Worm (Caenorhabditis elegans) whole organism, mixed stage, embryonic: Measurements from ENCODE around the gene F13H10.9.
A peak's percentile ranks its signal among the peaks of the same experiment; 100 is the strongest.

Experiments used
- M03D4.4 ChIP-seq: sonication (generic microtip); optimal IDR thresholded peaks from 2 replicates; lab custom pipeline; 2017; ENCODE audit warnings: mild to moderate bottlenecking, missing genetic modification characterization, missing compliant biosample characterization
- bed-3 ChIP-seq: fragments of 200-800 bp; sonication (Bioruptor generic); optimal IDR thresholded peaks from 3 replicates; lab custom pipeline; 2018; ENCODE audit warnings: mild to moderate bottlenecking, missing genetic modification characterization, moderate library complexity, missing compliant biosample characterization
- blmp-1 ChIP-seq: fragments of 150-350 bp; optimal IDR thresholded peaks from 2 replicates; lab custom pipeline; 2014; ENCODE audit warnings: missing biosample characterization, missing genetic modification characterization
- ceh-39 ChIP-seq: fragments of 150-350 bp; optimal IDR thresholded peaks from 2 replicates; lab custom pipeline; 2014; ENCODE audit warnings: missing biosample characterization, missing genetic modification characterization
- ceh-43 ChIP-seq: fragments of 200-800 bp; sonication (Bioruptor generic); optimal IDR thresholded peaks from 2 replicates; lab custom pipeline; 2018; ENCODE audit warnings: mild to moderate bottlenecking, missing genetic modification characterization, moderate library complexity, missing compliant biosample characterization
- ceh-83 ChIP-seq: fragments of 200-800 bp; sonication (Bioruptor generic); optimal IDR thresholded peaks from 2 replicates; lab custom pipeline; 2018; ENCODE audit warnings: mild to moderate bottlenecking, missing genetic modification characterization, missing compliant biosample characterization
- ces-1 ChIP-seq: fragments of 150-350 bp; optimal IDR thresholded peaks from 2 replicates; lab custom pipeline; 2014; ENCODE audit warnings: missing biosample characterization, missing genetic modification reagents, missing genetic modification characterization
- cnd-1 ChIP-seq: fragments of 200-800 bp; sonication (Bioruptor generic); optimal IDR thresholded peaks from 2 replicates; lab custom pipeline; 2018; ENCODE audit warnings: mild to moderate bottlenecking, missing genetic modification characterization, missing compliant biosample characterization
- drap-1 ChIP-seq: fragments of 200-800 bp; sonication (Bioruptor generic); optimal IDR thresholded peaks from 3 replicates; lab custom pipeline; 2018; ENCODE audit warnings: mild to moderate bottlenecking, missing genetic modification characterization, missing compliant biosample characterization
- elt-1 ChIP-seq: sonication (generic microtip); optimal IDR thresholded peaks from 2 replicates; lab custom pipeline; 2017; ENCODE audit warnings: missing genetic modification characterization, mild to moderate bottlenecking, missing compliant biosample characterization, antibody characterized with exemption, moderate library complexity, borderline replicate concordance; ENCODE audit not compliant: insufficient read depth
- elt-3 ChIP-seq: fragments of 150-350 bp; optimal IDR thresholded peaks from 2 replicates; lab custom pipeline; 2014; ENCODE audit warnings: missing biosample characterization, missing genetic modification characterization
- flh-1 ChIP-seq: fragments of 200-800 bp; sonication (Bioruptor generic); optimal IDR thresholded peaks from 2 replicates; lab custom pipeline; 2018; ENCODE audit warnings: mild to moderate bottlenecking, missing genetic modification characterization, moderate library complexity, missing compliant biosample characterization
- ham-2 ChIP-seq: fragments of 200-800 bp; sonication (Bioruptor generic); optimal IDR thresholded peaks from 2 replicates; lab custom pipeline; 2018; ENCODE audit warnings: mild to moderate bottlenecking, missing genetic modification characterization, missing compliant biosample characterization
- hlh-1 ChIP-seq: fragments of 150-350 bp; optimal IDR thresholded peaks from 2 replicates; lab custom pipeline; 2014; ENCODE audit warnings: missing biosample characterization, missing genetic modification reagents, missing genetic modification characterization
- lin-13 ChIP-seq: fragments of 150-350 bp; optimal IDR thresholded peaks from 2 replicates; lab custom pipeline; 2014; ENCODE audit warnings: missing biosample characterization, missing genetic modification characterization
- lin-32 ChIP-seq: fragments of 200-800 bp; sonication (Bioruptor generic); optimal IDR thresholded peaks from 2 replicates; lab custom pipeline; 2018; ENCODE audit warnings: mild to moderate bottlenecking, missing genetic modification characterization, missing compliant biosample characterization
- lsy-2 ChIP-seq: fragments of 150-350 bp; optimal IDR thresholded peaks from 2 replicates; lab custom pipeline; 2014; ENCODE audit warnings: missing biosample characterization, missing genetic modification characterization
- mab-5 ChIP-seq: fragments of 150-350 bp; optimal IDR thresholded peaks from 2 replicates; lab custom pipeline; 2014; ENCODE audit warnings: missing biosample characterization, missing genetic modification characterization
- mep-1 ChIP-seq: fragments of 150-350 bp; optimal IDR thresholded peaks from 2 replicates; lab custom pipeline; 2017; ENCODE audit warnings: missing biosample characterization, missing genetic modification reagents, missing genetic modification characterization, inconsistent platforms
- mls-2 ChIP-seq: sonication (generic microtip); optimal IDR thresholded peaks from 2 replicates; lab custom pipeline; 2016; ENCODE audit warnings: mild to moderate bottlenecking, missing genetic modification characterization, moderate library complexity, missing compliant biosample characterization
- nhr-12 ChIP-seq: fragments of 150-350 bp; optimal IDR thresholded peaks from 2 replicates; lab custom pipeline; 2014; ENCODE audit warnings: missing biosample characterization, missing genetic modification characterization
- nhr-2 ChIP-seq: fragments of 150-350 bp; optimal IDR thresholded peaks from 2 replicates; lab custom pipeline; 2014; ENCODE audit warnings: missing biosample characterization, missing genetic modification characterization
- nhr-237 ChIP-seq: fragments of 150-350 bp; optimal IDR thresholded peaks from 2 replicates; lab custom pipeline; 2014; ENCODE audit warnings: missing biosample characterization, missing genetic modification characterization
- nhr-28 ChIP-seq: fragments of 150-350 bp; optimal IDR thresholded peaks from 2 replicates; lab custom pipeline; 2014; ENCODE audit warnings: missing biosample characterization, missing genetic modification characterization
- nhr-76 ChIP-seq: sonication (generic microtip); optimal IDR thresholded peaks from 2 replicates; lab custom pipeline; 2017; ENCODE audit warnings: missing biosample characterization, missing genetic modification characterization
- pha-4 ChIP-seq: fragments of 150-350 bp; optimal IDR thresholded peaks from 2 replicates; lab custom pipeline; 2018; ENCODE audit warnings: missing biosample characterization, missing genetic modification reagents, missing genetic modification characterization
- sem-2 ChIP-seq: fragments of 200-800 bp; sonication (Bioruptor generic); optimal IDR thresholded peaks from 2 replicates; lab custom pipeline; 2018; ENCODE audit warnings: mild to moderate bottlenecking, missing genetic modification characterization, missing compliant biosample characterization
- snpc-4 ChIP-seq: fragments of 150-350 bp; optimal IDR thresholded peaks from 2 replicates; lab custom pipeline; 2014; ENCODE audit warnings: missing biosample characterization, missing genetic modification characterization
- sptf-1 ChIP-seq: sonication (generic microtip); optimal IDR thresholded peaks from 2 replicates; lab custom pipeline; 2017; ENCODE audit warnings: mild to moderate bottlenecking, missing genetic modification characterization, moderate library complexity, missing compliant biosample characterization
- tbx-8 ChIP-seq: fragments of 200-800 bp; sonication (Bioruptor generic); optimal IDR thresholded peaks from 2 replicates; lab custom pipeline; 2018; ENCODE audit warnings: mild to moderate bottlenecking, missing genetic modification characterization, moderate library complexity, missing compliant biosample characterization
- unc-120 ChIP-seq: sonication (generic microtip); optimal IDR thresholded peaks from 2 replicates; lab custom pipeline; 2017; ENCODE audit warnings: missing genetic modification characterization, missing compliant biosample characterization; ENCODE audit not compliant: poor library complexity, severe bottlenecking
- unc-39 ChIP-seq: fragments of 150-350 bp; optimal IDR thresholded peaks from 2 replicates; lab custom pipeline; 2014; ENCODE audit warnings: missing biosample characterization, missing genetic modification characterization
- unc-62 ChIP-seq: fragments of 150-350 bp; optimal IDR thresholded peaks from 2 replicates; lab custom pipeline; 2014; ENCODE audit warnings: missing biosample characterization, missing genetic modification reagents, missing genetic modification characterization
- zip-8 ChIP-seq: fragments of 150-350 bp; optimal IDR thresholded peaks from 2 replicates; lab custom pipeline; 2014; ENCODE audit warnings: missing biosample characterization, missing genetic modification characterization
- ztf-11 ChIP-seq: fragments of 150-350 bp; optimal IDR thresholded peaks from 2 replicates; lab custom pipeline; 2014; ENCODE audit warnings: missing biosample characterization, missing genetic modification characterization

Gene F13H10.9

DNA sequence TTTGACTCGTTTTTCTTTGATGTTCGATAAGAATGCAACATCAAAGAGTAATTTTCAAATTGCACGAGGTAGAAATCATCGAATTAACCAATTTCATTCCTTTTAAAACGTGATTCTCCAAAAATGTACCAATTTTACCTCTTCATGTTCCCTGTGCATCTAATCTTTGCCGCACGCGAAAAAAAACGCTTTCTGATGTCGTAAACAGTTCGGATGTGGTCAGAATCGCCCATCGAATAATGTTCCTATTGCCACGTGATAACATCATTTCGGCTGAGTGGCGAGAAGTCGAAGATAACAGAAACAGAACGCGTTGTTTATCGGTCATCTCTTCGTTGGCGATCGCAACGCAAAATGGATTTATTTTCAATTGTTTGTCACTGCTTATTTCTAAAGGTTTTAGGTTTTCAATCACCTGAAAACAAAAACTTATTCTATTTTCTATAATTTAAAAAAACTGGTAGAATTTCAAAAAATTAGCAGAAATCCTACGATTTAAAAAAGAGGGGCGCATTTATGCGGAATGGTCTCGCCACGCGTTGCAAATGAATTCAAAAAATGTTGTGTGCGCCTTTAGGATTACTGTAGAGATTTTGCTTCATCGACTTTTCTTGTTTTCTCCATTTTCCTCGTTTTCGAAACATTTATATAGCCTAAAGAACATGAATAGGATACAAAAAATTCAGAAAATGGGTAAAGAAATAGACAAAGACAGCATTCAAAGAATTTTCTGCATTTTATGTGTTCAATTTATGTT is 20.0 kb downstream of the F13H10.9 start, which contains the start of gene mogs-1:
mogs-1 (minus strand) TSS at position 417 of the 757 bp plus-strand sequence.
- peak; percentile 47 for TF ChIP-seq elt-1 (tag; lab: Kevin White, UChicago)
- no peak for TF ChIP-seq elt-3 (tag; lab: Kevin White, UChicago)
- TF ChIP-seq, all 35 proteins: peak for 1

DNA sequence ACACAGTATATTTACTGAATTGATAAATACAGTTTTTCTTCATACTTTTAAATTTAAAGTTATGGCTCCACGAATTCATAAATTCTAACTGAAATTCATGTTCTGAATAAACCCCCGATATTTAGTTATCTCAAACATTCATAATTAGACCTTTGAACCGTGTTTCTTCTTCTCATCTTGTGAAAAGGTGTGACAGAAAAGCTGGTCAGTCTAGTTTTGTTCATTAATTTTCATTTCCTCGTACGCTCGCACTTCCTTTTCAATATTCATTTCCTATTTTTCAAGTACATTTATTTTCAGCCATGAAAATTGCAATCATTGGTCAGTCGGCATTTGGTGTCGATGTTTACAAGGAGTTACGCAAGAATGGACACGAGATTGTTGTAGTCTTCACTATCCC is 20.6 kb downstream of the F13H10.9 start, which contains the start of gene alh-3:
alh-3 (plus strand) TSS at position 301 of the 400 bp plus-strand sequence.
- TF ChIP-seq elt-1 (tag; lab: Kevin White, UChicago) (no peak), nhr-2 (no peak)

ce11 chrIV:11025941-11026340 is 24.2 kb downstream of the F13H10.9 start:
- TF ChIP-seq lsy-2 (tag; lab: Kevin White, UChicago) (peak; percentile 48), ceh-43 (GFP tag; lab: Kevin White, UChicago) (peak; percentile 96), snpc-4 (tag; lab: Kevin White, UChicago) (no peak), lin-32 (peak; percentile 98), nhr-237 (no peak), nhr-12 (tag; lab: Kevin White, UChicago) (peak; percentile 97), mab-5 (tag; lab: Kevin White, UChicago) (peak; percentile 76), bed-3 (GFP tag; lab: Kevin White, UChicago) (peak; percentile 95), unc-62 (GFP tag; lab: Kevin White, UChicago) (peak; percentile 88), hlh-1 (tag; lab: Kevin White, UChicago) (peak; percentile 79), ham-2 (GFP tag; lab: Kevin White, UChicago) (peak; percentile 95), ceh-83 (GFP tag; lab: Kevin White, UChicago) (peak; percentile 100), tbx-8 (GFP tag; lab: Kevin White, UChicago) (peak; percentile 98), pha-4 (peak; percentile 93), sptf-1 (tag; lab: Kevin White, UChicago) (peak; percentile 99), drap-1 (GFP tag; lab: Kevin White, UChicago) (peak; percentile 99), M03D4.4 (tag; lab: Kevin White, UChicago) (peak; percentile 99), nhr-28 (tag; lab: Kevin White, UChicago) (peak; percentile 84), mls-2 (tag; lab: Kevin White, UChicago) (peak; percentile 100), elt-1 (tag; lab: Kevin White, UChicago) (peak; percentile 2), cnd-1 (peak; percentile 99), sem-2 (GFP tag; lab: Kevin White, UChicago) (peak; percentile 98), flh-1 (GFP tag; lab: Kevin White, UChicago) (peak; percentile 95), zip-8 (tag; lab: Kevin White, UChicago) (no peak), nhr-76 (tag; lab: Kevin White, UChicago) (peak; percentile 76), ceh-39 (tag; lab: Kevin White, UChicago) (peak; percentile 89), blmp-1 (tag; lab: Kevin White, UChicago) (no peak), mep-1 (peak; percentile 96), unc-39 (peak; percentile 88), ces-1 (GFP tag; lab: Kevin White, UChicago) (peak; percentile 58), nhr-2 (peak; percentile 87), elt-3 (tag; lab: Kevin White, UChicago) (peak; percentile 5), lin-13 (peak; percentile 91), ztf-11 (peak; percentile 93), unc-120 (tag; lab: Kevin White, UChicago) (peak; percentile 99)
